Worm (Caenorhabditis elegans): ENCODE results near the gene fbxa-214.

DNA sequence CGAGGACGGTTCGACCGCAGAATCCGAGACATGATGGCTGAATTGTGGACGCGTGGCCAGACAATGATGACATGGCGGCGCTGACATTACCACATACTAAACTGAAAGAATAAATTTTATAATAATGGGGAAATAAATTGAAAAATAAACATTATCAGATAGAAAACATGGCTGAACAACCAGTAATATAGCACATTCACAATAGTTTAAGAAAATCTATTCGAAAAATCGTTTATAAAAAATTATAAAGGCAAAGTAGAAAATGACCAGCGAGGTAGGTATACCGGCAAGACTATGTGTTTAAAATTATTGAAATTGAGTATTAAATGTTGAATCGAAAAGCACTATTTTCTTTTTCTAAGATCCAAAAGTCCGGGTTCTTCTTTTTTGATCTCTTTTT is 18.7 kb downstream of the fbxa-214 start, which contains the start of gene jamp-1:
- no peak for TF ChIP-seq unc-39 (tag; optimal IDR thresholded peaks at IDR 0.05)
- TF ChIP-seq sem-2 (GFP tag; optimal IDR thresholded peaks at IDR 0.05) = no peak
- no peak for TF ChIP-seq nhr-12 (tag; optimal IDR thresholded peaks at IDR 0.05)
